Worm (Caenorhabditis elegans): Measurements from ENCODE around the gene Y116F11B.14.

- TF ChIP-seq ztf-18 (tag; optimal IDR thresholded peaks at IDR 0.05) (no peak), mxl-1 (tag; optimal IDR thresholded peaks at IDR 0.05) (no peak), snpc-3.4 (tag; optimal IDR thresholded peaks at IDR 0.05) (no peak), unc-130 (GFP tag; optimal IDR thresholded peaks at IDR 0.05) (no peak), pha-4 (tag; optimal IDR thresholded peaks at IDR 0.05) (no peak), Y53G8AR.9 (GFP tag; conservative IDR thresholded peaks at IDR 0.05) (no peak), unc-62 (GFP tag; optimal IDR thresholded peaks at IDR 0.05) (no peak)
These were observed 31.4 kb upstream of the Y116F11B.14 start, which contains the start of gene Y116F11B.9 for ce11 chrV:19867883-19868282.

Measured in whole organism, young adult.